Worm (Caenorhabditis elegans) whole organism, L4 larva: ENCODE measurements around the gene egl-1.

Experiments used
- F44E2.7 ChIP-seq: fragments of 200-800 bp; sonication (Bioruptor generic); IDR thresholded peaks from 2 replicates; pipeline ENCODE4 v2.1.2; 2022; ENCODE audit warnings: missing genetic modification characterization, missing compliant biosample characterization
- ZK546.5 ChIP-seq, 2 experiments: sonication (generic microtip); optimal IDR thresholded peaks; 2 replicates each; lab custom pipeline; 2017; ENCODE audit warnings: missing biosample characterization in 2 of 2, missing genetic modification characterization in 2 of 2
- ama-1 ChIP-seq: fragments of 150-350 bp; optimal IDR thresholded peaks from 2 replicates; lab custom pipeline; 2014; ENCODE audit warnings: inconsistent platforms, mixed read lengths
- ceh-28 ChIP-seq: fragments of 150-350 bp; optimal IDR thresholded peaks from 2 replicates; lab custom pipeline; 2014; ENCODE audit warnings: missing biosample characterization, missing genetic modification reagents, missing genetic modification characterization
- ceh-82 ChIP-seq: sonication (generic microtip); optimal IDR thresholded peaks from 2 replicates; lab custom pipeline; 2017; ENCODE audit warnings: missing biosample characterization, missing genetic modification characterization
- daf-12 ChIP-seq: fragments of 150-350 bp; optimal IDR thresholded peaks from 2 replicates; lab custom pipeline; 2014; ENCODE audit warnings: missing biosample characterization, missing genetic modification reagents, missing genetic modification characterization
- mdl-1 ChIP-seq, 2 experiments: fragments of 150-350 bp in 1 of 2; sonication (generic microtip) in 1 of 2; optimal IDR thresholded peaks; 2 replicates each; lab custom pipeline; 2014 to 2017; ENCODE audit warnings: missing biosample characterization in 2 of 2, missing genetic modification characterization in 2 of 2
- nhr-76 ChIP-seq: fragments of 150-350 bp; optimal IDR thresholded peaks from 2 replicates; lab custom pipeline; 2014; ENCODE audit warnings: missing biosample characterization, missing genetic modification characterization
- php-3 ChIP-seq: fragments of 200-800 bp; sonication (Bioruptor generic); IDR thresholded peaks from 2 replicates; pipeline ENCODE4 v1.3.6; 2022; ENCODE audit warnings: missing genetic modification reagents, missing genetic modification characterization, missing compliant biosample characterization
- zag-1 ChIP-seq: fragments of 150-350 bp; optimal IDR thresholded peaks from 2 replicates; lab custom pipeline; 2014; ENCODE audit warnings: missing biosample characterization, missing genetic modification characterization

DNA sequence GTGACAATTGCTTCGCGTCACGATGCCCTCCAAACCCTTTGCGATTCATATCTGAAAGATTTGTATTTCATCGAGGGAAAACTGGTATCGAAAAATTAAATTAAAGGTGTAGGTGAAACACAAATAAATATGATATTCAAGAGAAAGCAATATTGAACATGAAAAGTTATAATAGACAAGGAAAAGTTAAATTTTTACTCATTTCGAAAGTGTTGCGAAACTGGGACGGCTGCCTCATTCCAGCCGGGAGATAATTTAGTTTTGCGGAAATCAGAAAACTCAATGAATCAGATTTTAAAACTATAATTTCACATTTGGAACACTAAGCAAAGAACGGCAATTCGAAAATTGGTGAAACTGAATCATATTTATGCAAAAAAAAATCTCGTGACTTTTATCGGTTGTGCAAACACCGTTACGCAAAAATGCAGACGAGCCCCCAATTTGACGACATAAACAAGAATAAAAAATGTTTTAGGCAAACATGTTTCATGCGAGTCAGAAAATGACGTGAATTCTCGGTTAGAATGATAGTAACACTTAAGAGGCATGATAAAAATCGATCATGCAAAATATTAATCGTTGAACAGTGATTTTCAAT lies 17.1 kb downstream of the egl-1 start, which contains the start of the genes nxf-1 and C15H11.11:
- TF ChIP-seq mdl-1 (tag; optimal IDR thresholded peaks at IDR 0.05; lab: Kevin White, UChicago) (peak in 1 of 2 experiments; percentile 71), ZK546.5 (tag; optimal IDR thresholded peaks at IDR 0.05; lab: Kevin White, UChicago) (no peak), ama-1 (lab: Kevin White, UChicago) (peak; percentile 49), daf-12 (no peak), ceh-28 (no peak), nhr-76 (tag; lab: Kevin White, UChicago) (no peak), F44E2.7 (GFP tag; lab: Robert Waterston, UW) (no peak), php-3 (GFP tag; lab: Robert Waterston, UW) (peak; percentile 75; the same call in 1 of the 2 replicates), zag-1 (tag; lab: Kevin White, UChicago) (no peak), ceh-82 (tag; lab: Kevin White, UChicago) (no peak)
